Worm (Caenorhabditis elegans) whole organism, L1 larva: Measurements from ENCODE around the gene str-85.

Experiments used
- pqm-1 ChIP-seq: sonication (generic microtip); optimal IDR thresholded peaks from 3 replicates; lab custom pipeline; 2017; ENCODE audit warnings: missing biosample characterization, missing genetic modification characterization
- vab-15 ChIP-seq: sonication (generic microtip); optimal IDR thresholded peaks from 2 replicates; lab custom pipeline; 2017; ENCODE audit warnings: missing genotype, mild to moderate bottlenecking, missing genetic modification characterization, missing compliant biosample characterization
- ztf-11 ChIP-seq, 2 experiments: sonication (generic microtip); optimal IDR thresholded peaks; 2 replicates each; lab custom pipeline; 2016 to 2017; ENCODE audit warnings: missing genetic modification characterization in 2 of 2, missing biosample characterization in 1 of 2, missing compliant biosample characterization in 1 of 2

DNA sequence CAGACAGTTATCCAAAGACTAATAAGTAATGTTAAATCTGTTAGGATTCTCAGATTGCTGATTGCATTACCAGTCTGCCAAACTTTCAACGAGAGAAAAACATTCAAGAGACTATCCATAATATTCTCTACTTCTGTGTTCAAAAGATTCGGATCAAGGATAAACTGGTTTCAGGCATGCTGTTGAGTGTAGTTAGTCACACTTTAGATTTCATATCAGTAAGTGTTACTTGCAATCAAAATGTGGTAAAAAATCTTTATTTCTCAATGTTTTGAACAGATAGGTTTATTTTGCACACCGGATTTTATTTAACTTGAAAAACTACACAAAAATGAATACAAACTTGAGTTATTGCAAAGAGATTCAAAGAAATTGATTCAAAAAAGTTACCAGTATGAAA is 36.4 kb upstream of the str-85 start, which contains the start of gene oac-41:
- no peak for TF ChIP-seq ztf-11 (tag; optimal IDR thresholded peaks at IDR 0.05; lab: Kevin White, UChicago)
- TF ChIP-seq pqm-1 (tag; lab: Kevin White, UChicago): no peak
- no peak for TF ChIP-seq vab-15
